Worm (Caenorhabditis elegans): ENCODE data around the gene M03C11.9.
A peak's percentile ranks its signal among the peaks of the same experiment; 100 is the strongest.

The M03C11.9 gene

DNA sequence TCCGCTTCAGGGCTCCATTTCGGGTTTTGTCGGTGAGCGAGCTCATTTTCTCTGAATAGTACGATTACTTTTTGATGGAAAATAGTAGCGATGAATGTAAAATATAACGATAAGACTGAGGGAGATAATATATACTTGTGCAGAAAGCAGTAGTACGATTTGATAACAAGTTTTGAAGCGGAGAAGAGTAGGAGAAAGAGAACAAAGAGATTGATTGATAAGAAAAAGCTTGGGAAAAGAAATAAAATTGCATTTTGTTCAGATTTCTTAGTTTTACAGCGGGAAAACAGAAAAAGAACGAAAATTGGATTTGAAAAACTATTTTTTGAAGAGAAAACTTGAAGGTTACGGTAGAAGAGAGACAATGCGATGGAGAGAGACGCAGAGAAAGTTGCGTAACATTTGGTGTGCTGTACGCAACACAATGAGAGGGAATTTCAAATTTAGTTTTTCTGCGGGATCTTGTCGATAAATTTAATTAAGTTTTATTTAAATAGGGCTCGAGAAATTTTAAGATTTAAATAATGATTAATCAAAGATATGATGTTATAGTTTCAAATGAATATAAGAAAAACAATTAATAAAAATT lies 33.8 kb downstream of the M03C11.9 start, which contains the start of gene umps-1 (continued):
- TF ChIP-seq T26A8.4 (GFP tag; IDR thresholded peaks at IDR 0.05), result no peak
- TF ChIP-seq F44E2.7 (GFP tag; IDR thresholded peaks at IDR 0.05), result no peak
- peak; percentile 80 to 99 for TF ChIP-seq lsy-2 (tag; optimal IDR thresholded peaks at IDR 0.05)
- no peak for TF ChIP-seq F49E8.2 (tag; optimal IDR thresholded peaks at IDR 0.05; ENCODE audit: borderline replicate concordance)
- peak; percentile 60 for TF ChIP-seq dve-1 (tag; optimal IDR thresholded peaks at IDR 0.05; ENCODE audit: insufficient read depth)
- TF ChIP-seq zag-1 (tag; optimal IDR thresholded peaks at IDR 0.05), result no peak
- TF ChIP-seq fos-1 (tag; optimal IDR thresholded peaks at IDR 0.05), result no peak
- no peak for TF ChIP-seq lin-15B (tag; optimal IDR thresholded peaks at IDR 0.05)
- TF ChIP-seq cey-2 (tag; optimal IDR thresholded peaks at IDR 0.05; ENCODE audit: borderline replicate concordance, insufficient read depth), result no peak
- TF ChIP-seq unc-62 (GFP tag; optimal IDR thresholded peaks at IDR 0.05 in 1 of 2), result no peak
- no peak for TF ChIP-seq unc-62 (tag; optimal IDR thresholded peaks at IDR 0.05)
- TF ChIP-seq daf-8 (GFP tag; IDR thresholded peaks at IDR 0.05), result no peak
- TF ChIP-seq daf-12 (tag; optimal IDR thresholded peaks at IDR 0.05), result no peak
- no peak for TF ChIP-seq egl-43 (GFP tag; IDR thresholded peaks at IDR 0.05)
- TF ChIP-seq ama-1 (optimal IDR thresholded peaks at IDR 0.05), result no peak
- peak; percentile 84 for TF ChIP-seq mes-2 (tag; optimal IDR thresholded peaks at IDR 0.05; ENCODE audit: poor library complexity, severe bottlenecking)
- TF ChIP-seq nhr-11 (tag; optimal IDR thresholded peaks at IDR 0.05), result peak; percentile 30
- no peak for TF ChIP-seq zip-2 (tag; optimal IDR thresholded peaks at IDR 0.05)
- no peak for TF ChIP-seq lin-39 (tag; optimal IDR thresholded peaks at IDR 0.05)
- TF ChIP-seq egl-27 (tag; optimal IDR thresholded peaks at IDR 0.05), result no peak
- peak; percentile 52 for TF ChIP-seq aha-1 (tag)
- TF ChIP-seq ZK546.5 (tag; optimal IDR thresholded peaks at IDR 0.05), result no peak
- TF ChIP-seq nhr-77 (tag; optimal IDR thresholded peaks at IDR 0.05), result peak; percentile 40
- peak; percentile 49 for TF ChIP-seq dmd-6 (GFP tag; IDR thresholded peaks at IDR 0.05)
- no peak for TF ChIP-seq D1046.2 (GFP tag; IDR thresholded peaks at IDR 0.05)
- peak; percentile 59 for TF ChIP-seq nhr-6 (tag; optimal IDR thresholded peaks at IDR 0.05)
- TF ChIP-seq nhr-102 (tag; optimal IDR thresholded peaks at IDR 0.05), result no peak
- peak; percentile 51 for TF ChIP-seq nhr-25 (tag; optimal IDR thresholded peaks at IDR 0.05; ENCODE audit: borderline replicate concordance, insufficient read depth)
- no peak for TF ChIP-seq mxl-2 (GFP tag; conservative IDR thresholded peaks at IDR 0.05)

DNA sequence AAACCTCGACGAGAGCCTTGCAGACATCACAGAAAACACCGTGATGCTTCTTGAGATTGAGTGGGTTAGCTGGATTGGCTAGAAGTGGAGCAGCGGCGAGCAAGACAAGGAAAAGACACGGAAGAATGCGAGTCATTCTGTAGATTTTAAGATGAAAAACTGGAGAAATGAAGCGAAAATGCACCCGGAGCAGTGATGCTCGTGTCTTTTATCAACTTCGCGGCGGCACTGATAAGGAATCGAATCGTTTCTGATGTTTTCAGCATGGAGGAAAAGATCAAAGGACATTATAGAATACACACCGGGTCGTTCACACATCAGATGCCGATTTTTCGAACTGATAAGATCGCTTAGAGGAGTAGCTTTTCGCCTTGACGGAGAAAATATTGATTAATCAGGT lies 36.1 kb downstream of the M03C11.9 start, which contains the start of gene spp-1:
Gene spp-1, minus strand, starts transcription at position 287 of the 400 bp plus-strand sequence.
- TF ChIP-seq ama-1 (optimal IDR thresholded peaks at IDR 0.05) (peak; percentile 81), tra-1 (GFP tag; IDR thresholded peaks at IDR 0.05) (no peak), lir-3 (tag; optimal IDR thresholded peaks at IDR 0.05) (no peak), snpc-1.2 (GFP tag; IDR thresholded peaks at IDR 0.05) (no peak), hlh-11 (tag; optimal IDR thresholded peaks at IDR 0.05) (peak; percentile 84), dve-1 (tag; optimal IDR thresholded peaks at IDR 0.05; ENCODE audit: insufficient read depth) (peak; percentile 90), nhr-77 (tag; optimal IDR thresholded peaks at IDR 0.05) (peak; percentile 4), rbr-2 (tag; optimal IDR thresholded peaks at IDR 0.05) (no peak), mep-1 (tag; optimal IDR thresholded peaks at IDR 0.05) (peak; percentile 41), lsy-2 (tag; optimal IDR thresholded peaks at IDR 0.05) (peak in 1 of 2 experiments; percentile 30), R02D3.7 (tag; optimal IDR thresholded peaks at IDR 0.05) (no peak), mdl-1 (tag; optimal IDR thresholded peaks at IDR 0.05) (peak in 1 of 2 experiments; percentile 13), lin-13 (GFP tag; optimal IDR thresholded peaks at IDR 0.05) (no peak), snpc-4 (tag; optimal IDR thresholded peaks at IDR 0.05) (no peak), nhr-10 (tag; optimal IDR thresholded peaks at IDR 0.05) (peak; percentile 17), daf-12 (tag; optimal IDR thresholded peaks at IDR 0.05) (no peak), mxl-2 (GFP tag; conservative IDR thresholded peaks at IDR 0.05) (no peak), lin-15B (tag; optimal IDR thresholded peaks at IDR 0.05) (no peak), mdt-29 (GFP tag; IDR thresholded peaks at IDR 0.05) (no peak), ceh-82 (tag; optimal IDR thresholded peaks at IDR 0.05) (no peak), nhr-28 (tag; optimal IDR thresholded peaks at IDR 0.05) (peak; percentile 58), tag-97 (GFP tag; IDR thresholded peaks at IDR 0.05) (no peak), mxl-3 (GFP tag; optimal IDR thresholded peaks at IDR 0.05) (no peak), aly-2 (tag; optimal IDR thresholded peaks at IDR 0.05) (no peak), zag-1 (tag; optimal IDR thresholded peaks at IDR 0.05) (no peak), aha-1 (tag) (peak; percentile 76), attf-4 (tag; optimal IDR thresholded peaks at IDR 0.05) (no peak), hlh-30 (tag; optimal IDR thresholded peaks at IDR 0.05; ENCODE audit: insufficient read depth) (peak; percentile 43), set-16 (GFP tag; IDR thresholded peaks at IDR 0.05) (no peak), F49E8.2 (tag; optimal IDR thresholded peaks at IDR 0.05; ENCODE audit: borderline replicate concordance) (no peak), zfp-2 (tag; optimal IDR thresholded peaks at IDR 0.05) (no peak)
